Comparison of ENCODE assay signal across 1 worm cellular context in the genomic region with DNA sequence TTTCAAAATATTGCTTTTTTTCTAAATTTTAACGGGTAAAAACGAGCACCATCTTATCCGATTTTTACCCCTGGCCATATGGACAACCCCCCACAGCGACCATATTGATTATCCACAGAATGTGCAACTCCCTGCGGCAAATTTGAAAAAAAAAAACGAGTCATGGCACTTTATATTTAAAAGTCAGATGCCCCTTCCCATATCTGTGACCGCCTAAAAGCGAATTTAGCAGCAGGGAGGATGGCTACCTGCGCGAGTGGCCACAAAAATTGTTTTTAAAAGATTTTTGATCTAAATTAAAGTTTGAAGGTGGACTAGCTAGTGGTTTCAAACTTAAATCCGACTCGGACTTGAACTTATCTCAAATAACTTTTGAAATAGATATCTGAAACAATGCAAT.
A peak's percentile ranks its signal among the peaks of the same experiment; 100 is the strongest.
TF ChIP-seq lines count a peak whose summit lies in the region.

No protein-coding gene starts in this region.

TF ChIP-seq in whole organism, L4 larva, 104 proteins besides CTCF, POLR2A, EP300 and RAD21 (continued from another document):
- TF ChIP-seq F26F4.8 (GFP tag; conservative IDR thresholded peaks at IDR 0.05; lab: Robert Waterston, UW) (no peak), sdz-12 (GFP tag; optimal IDR thresholded peaks at IDR 0.05; lab: Kevin White, UChicago) (peak; percentile 70), ceh-62 (tag; optimal IDR thresholded peaks at IDR 0.05; lab: Kevin White, UChicago) (peak; percentile 37), snpc-1.2 (GFP tag; IDR thresholded peaks at IDR 0.05; lab: Robert Waterston, UW) (peak; percentile 67), zfp-2 (tag; optimal IDR thresholded peaks at IDR 0.05; lab: Kevin White, UChicago) (peak; percentile 77), lsy-2 (tag; optimal IDR thresholded peaks at IDR 0.05; lab: Kevin White, UChicago) (peak; percentile 93 to 96), ztf-7 (tag; optimal IDR thresholded peaks at IDR 0.05; lab: Kevin White, UChicago) (peak; percentile 92), D1046.2 (GFP tag; IDR thresholded peaks at IDR 0.05; lab: Robert Waterston, UW) (no peak; the same call in 1 of the 2 replicates), ZK546.5 (tag; optimal IDR thresholded peaks at IDR 0.05; lab: Kevin White, UChicago) (peak; percentile 18 to 80), hif-1 (tag; optimal IDR thresholded peaks at IDR 0.05; lab: Kevin White, UChicago) (peak; percentile 74 to 87), lin-13 (GFP tag; optimal IDR thresholded peaks at IDR 0.05; lab: Kevin White, UChicago) (peak; percentile 97), spr-3 (GFP tag; optimal IDR thresholded peaks at IDR 0.05; lab: Kevin White, UChicago) (peak; percentile 93), ztf-11 (tag; optimal IDR thresholded peaks at IDR 0.05; lab: Kevin White, UChicago) (peak; percentile 78), saeg-2 (GFP tag; IDR thresholded peaks at IDR 0.05; lab: Robert Waterston, UW) (peak; percentile 94), mxl-2 (GFP tag; conservative IDR thresholded peaks at IDR 0.05; lab: Robert Waterston, UW) (no peak; the same call in none of the 2 replicates), ceh-28 (tag; optimal IDR thresholded peaks at IDR 0.05; lab: Kevin White, UChicago) (peak; percentile 85), nhr-11 (tag; optimal IDR thresholded peaks at IDR 0.05; lab: Kevin White, UChicago) (peak; percentile 97), dmd-9 (GFP tag; IDR thresholded peaks at IDR 0.05; lab: Robert Waterston, UW) (0 out of 2 replicates have a peak, but pooled peaks have one; percentile 70), mxl-3 (GFP tag; optimal IDR thresholded peaks at IDR 0.05; lab: Kevin White, UChicago) (peak; percentile 86), nhr-41 (GFP tag; IDR thresholded peaks at IDR 0.05; lab: Robert Waterston, UW) (peak; percentile 47), mes-2 (tag; optimal IDR thresholded peaks at IDR 0.05; lab: Kevin White, UChicago; ENCODE audit: poor library complexity, severe bottlenecking) (peak; percentile 96), spr-1 (tag; optimal IDR thresholded peaks at IDR 0.05; lab: Kevin White, UChicago) (peak; percentile 98), dpl-1 (GFP tag; optimal IDR thresholded peaks at IDR 0.05; lab: Kevin White, UChicago) (peak; percentile 71), zip-2 (tag; optimal IDR thresholded peaks at IDR 0.05; lab: Kevin White, UChicago) (peak; percentile 97), php-3 (GFP tag; IDR thresholded peaks at IDR 0.05; lab: Robert Waterston, UW) (peak; percentile 97), F44E2.7 (GFP tag; IDR thresholded peaks at IDR 0.05; lab: Robert Waterston, UW) (peak; percentile 61; the same call in 1 of the 2 replicates), egl-43 (GFP tag; IDR thresholded peaks at IDR 0.05; lab: Robert Waterston, UW) (peak; percentile 99), lin-29 (GFP tag; IDR thresholded peaks at IDR 0.05; lab: Robert Waterston, UW) (peak; percentile 97), tag-97 (GFP tag; IDR thresholded peaks at IDR 0.05; lab: Robert Waterston, UW) (peak; percentile 65; the same call in 1 of the 2 replicates), dve-1 (tag; optimal IDR thresholded peaks at IDR 0.05; lab: Kevin White, UChicago; ENCODE audit: insufficient read depth) (peak; percentile 99), T20F7.1 (GFP tag; optimal IDR thresholded peaks at IDR 0.05; lab: Kevin White, UChicago) (peak; percentile 91), nhr-42 (GFP tag; IDR thresholded peaks at IDR 0.05; lab: Robert Waterston, UW) (peak; percentile 98), ama-1 (optimal IDR thresholded peaks at IDR 0.05; lab: Kevin White, UChicago) (no peak), fkh-10 (GFP tag; optimal IDR thresholded peaks at IDR 0.05; lab: Kevin White, UChicago) (peak; percentile 99), Y105C5A.15 (GFP tag; IDR thresholded peaks at IDR 0.05; lab: Robert Waterston, UW) (no peak; the same call in 1 of the 2 replicates), madf-9 (GFP tag; conservative IDR thresholded peaks at IDR 0.05; lab: Robert Waterston, UW) (peak; percentile 94), nhr-237 (tag; optimal IDR thresholded peaks at IDR 0.05; lab: Kevin White, UChicago) (peak; percentile 93), arid-1 (GFP tag; conservative IDR thresholded peaks at IDR 0.05; lab: Robert Waterston, UW) (peak; percentile 87), unc-39 (tag; optimal IDR thresholded peaks at IDR 0.05; lab: Kevin White, UChicago) (no peak), F49E8.2 (tag; optimal IDR thresholded peaks at IDR 0.05; lab: Kevin White, UChicago; ENCODE audit: borderline replicate concordance) (no peak), F37D6.2 (tag; optimal IDR thresholded peaks at IDR 0.05; lab: Kevin White, UChicago) (peak; percentile 99), pha-4 (GFP tag; IDR thresholded peaks at IDR 0.05; lab: Robert Waterston, UW) (peak; percentile 97), pha-4 (tag; optimal IDR thresholded peaks at IDR 0.05; lab: Kevin White, UChicago) (peak; percentile 81), nhr-111 (GFP tag; optimal IDR thresholded peaks at IDR 0.05; lab: Kevin White, UChicago) (no peak), mdl-1 (tag; optimal IDR thresholded peaks at IDR 0.05; lab: Kevin White, UChicago) (peak; percentile 91 to 93), hmg-1.1 (GFP tag; IDR thresholded peaks at IDR 0.05; lab: Robert Waterston, UW) (peak; percentile 100), zag-1 (tag; optimal IDR thresholded peaks at IDR 0.05; lab: Kevin White, UChicago) (peak; percentile 96), aha-1 (tag; lab: Kevin White, UChicago) (peak; percentile 98), lin-39 (tag; optimal IDR thresholded peaks at IDR 0.05; lab: Kevin White, UChicago) (peak; percentile 94), zfp-3 (GFP tag; conservative IDR thresholded peaks at IDR 0.05; lab: Robert Waterston, UW) (peak; percentile 97), ces-1 (GFP tag; optimal IDR thresholded peaks at IDR 0.05; lab: Kevin White, UChicago) (peak; percentile 93), lin-15B (tag; optimal IDR thresholded peaks at IDR 0.05; lab: Kevin White, UChicago) (peak; percentile 7), nhr-77 (tag; optimal IDR thresholded peaks at IDR 0.05; lab: Kevin White, UChicago) (peak; percentile 99)
TF ChIP-seq in whole organism, L4 larva: peak in this region for 89.
